Fruit fly (Drosophila melanogaster): ENCODE measurements around the gene CG11403.

CG11403 gene

DNA sequence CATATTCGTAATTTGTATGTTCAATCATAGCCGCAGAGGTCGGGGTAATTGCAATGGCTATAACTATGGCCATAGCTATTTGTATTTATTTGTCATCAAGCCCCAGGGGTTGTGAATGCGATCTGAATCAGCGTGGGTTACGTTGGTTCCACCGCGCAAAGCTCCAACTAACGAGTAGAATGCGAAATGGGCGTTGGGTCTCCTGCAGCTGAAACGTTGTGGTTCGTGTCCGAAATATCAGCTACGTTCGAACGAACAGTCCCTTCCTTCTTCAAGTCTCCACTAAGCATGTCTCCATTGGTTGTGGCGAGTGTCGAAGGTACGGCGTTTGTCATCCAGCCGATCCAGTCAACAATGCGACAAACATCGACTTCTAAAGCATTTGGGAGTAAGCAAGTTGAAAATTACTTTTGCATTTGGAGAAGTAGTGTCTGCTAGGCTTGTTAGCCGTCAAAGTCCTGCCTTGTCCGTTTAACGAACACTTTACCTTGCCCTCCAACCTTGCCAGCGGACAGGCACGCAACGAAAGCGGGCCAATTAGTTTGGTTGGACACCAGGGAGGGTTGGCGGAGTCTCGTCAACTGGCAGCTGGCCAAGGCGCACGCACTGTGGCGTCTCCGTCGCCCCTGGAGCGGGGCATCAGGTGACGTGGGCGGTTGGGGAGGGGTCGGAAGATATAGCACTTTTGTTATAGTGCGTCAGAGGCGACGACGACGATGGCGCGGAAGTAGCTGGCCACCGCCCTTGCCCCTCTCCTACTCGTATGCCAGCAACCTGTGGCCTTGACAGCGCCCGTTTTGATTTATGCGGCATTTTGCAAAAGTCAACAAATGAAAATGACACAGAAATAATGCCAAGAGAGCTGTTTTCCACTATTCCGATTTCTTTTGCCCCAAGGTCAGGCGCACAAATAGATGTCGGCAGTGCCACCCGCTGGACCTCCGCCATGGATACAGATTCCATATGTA, 47.5 kb upstream of the CG11403 start, which contains the start of gene CG32812 (continued):
- TF ChIP-seq CG12071 (GFP tag; optimal IDR thresholded peaks at IDR 0.05) (no peak), CG30431 (GFP tag; optimal IDR thresholded peaks at IDR 0.05) (no peak), CG10959 (GFP tag; IDR thresholded peaks at IDR 0.05) (no peak), schlank (tag; optimal IDR thresholded peaks at IDR 0.05) (no peak), onecut (GFP tag; IDR thresholded peaks at IDR 0.05) (no peak), CG18011 (GFP tag; optimal IDR thresholded peaks at IDR 0.05) (no peak), cwo (GFP tag; optimal IDR thresholded peaks at IDR 0.05) (peak; percentile 13), Trl (optimal IDR thresholded peaks at IDR 0.05) (no peak), Trl (GFP tag; optimal IDR thresholded peaks at IDR 0.05) (no peak), Hr78 (GFP tag; optimal IDR thresholded peaks at IDR 0.05) (peak in 1 of 2 experiments; percentile 48), Dbx (GFP tag; IDR thresholded peaks at IDR 0.05) (no peak), CG9437 (GFP tag; optimal IDR thresholded peaks at IDR 0.05) (peak; percentile 64), CkIIα-i1 (GFP tag; IDR thresholded peaks at IDR 0.05) (no peak), Fer3 (tag; optimal IDR thresholded peaks at IDR 0.05) (no peak), CG4404 (GFP tag; IDR thresholded peaks at IDR 0.05) (no peak), Asciz (GFP tag; optimal IDR thresholded peaks at IDR 0.05) (no peak), trem (tag; optimal IDR thresholded peaks at IDR 0.05) (no peak), emc (GFP tag; optimal IDR thresholded peaks at IDR 0.05) (no peak), CG42726 (GFP tag; IDR thresholded peaks at IDR 0.05; ENCODE audit: partially characterized antibody) (no peak), Nf-YB (GFP tag; optimal IDR thresholded peaks at IDR 0.05) (no peak), CG12155 (GFP tag; optimal IDR thresholded peaks at IDR 0.05) (peak; percentile 92), eve (GFP tag; optimal IDR thresholded peaks at IDR 0.05) (no peak), zf30C (GFP tag; optimal IDR thresholded peaks at IDR 0.05) (no peak), slou (GFP tag; optimal IDR thresholded peaks at IDR 0.05) (no peak), CG32532 (GFP tag; IDR thresholded peaks at IDR 0.05) (no peak), Usf (GFP tag; optimal IDR thresholded peaks at IDR 0.05) (no peak), CG12769 (tag; optimal IDR thresholded peaks at IDR 0.05) (peak; percentile 81), ftz-f1 (GFP tag; optimal IDR thresholded peaks at IDR 0.05) (peak; percentile 84), sr (GFP tag; IDR thresholded peaks at IDR 0.05) (peak; percentile 94), CG2875 (GFP tag; optimal IDR thresholded peaks at IDR 0.05) (no peak), disco-r (GFP tag; optimal IDR thresholded peaks at IDR 0.05) (no peak), CTCF (GFP tag; optimal IDR thresholded peaks at IDR 0.05) (peak; percentile 35), CG8281 (tag; optimal IDR thresholded peaks at IDR 0.05) (no peak), amos (GFP tag; IDR thresholded peaks at IDR 0.05; ENCODE audit: partially characterized antibody) (no peak), CG11085 (GFP tag; IDR thresholded peaks at IDR 0.05) (no peak), CG11247 (GFP tag; IDR thresholded peaks at IDR 0.05) (no peak), CG30403 (GFP tag; optimal IDR thresholded peaks at IDR 0.05) (no peak), pfk (GFP tag; optimal IDR thresholded peaks at IDR 0.05) (no peak), CG3281 (GFP tag; optimal IDR thresholded peaks at IDR 0.05) (no peak), CG8944 (GFP tag; optimal IDR thresholded peaks at IDR 0.05) (no peak), fd3F (GFP tag; optimal IDR thresholded peaks at IDR 0.05) (no peak), Sox102F (GFP tag; optimal IDR thresholded peaks at IDR 0.05) (no peak), HmgZ (tag; optimal IDR thresholded peaks at IDR 0.05) (no peak), croc (GFP tag; conservative IDR thresholded peaks at IDR 0.05) (no peak), Bgb (GFP tag; IDR thresholded peaks at IDR 0.05; ENCODE audit: partially characterized antibody) (no peak), Sry-β (GFP tag; optimal IDR thresholded peaks at IDR 0.05) (no peak)
